Worm (Caenorhabditis elegans): Measurements from ENCODE around the gene F54D5.5.

The F54D5.5 gene

DNA sequence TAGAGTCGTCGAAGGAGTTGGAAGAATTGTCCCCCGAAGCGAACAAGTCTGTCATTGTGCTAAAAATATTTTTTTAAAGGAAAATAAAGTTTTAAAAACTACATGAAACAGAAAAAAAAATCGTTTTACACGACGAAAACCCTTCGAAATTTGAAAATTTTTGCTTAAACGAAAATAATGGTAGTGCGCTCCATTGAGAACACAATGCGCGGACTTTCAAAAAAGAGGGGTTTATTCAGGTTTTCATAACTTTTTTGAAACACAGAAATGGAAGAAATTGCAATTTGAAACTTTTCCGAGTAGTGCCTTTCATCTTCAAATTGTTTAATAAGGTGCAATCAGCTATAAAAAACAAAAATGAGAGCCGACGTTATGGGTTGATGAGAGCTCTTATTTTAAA is 32.9 kb upstream of the F54D5.5 start, which contains the start of gene npp-5 (continued):
- TF ChIP-seq xbp-1 (tag; optimal IDR thresholded peaks at IDR 0.05) (peak; percentile 2), nhr-85 (tag) (peak; percentile 52), ztf-11 (tag; optimal IDR thresholded peaks at IDR 0.05) (no peak), tbx-2 (tag; optimal IDR thresholded peaks at IDR 0.05) (peak; percentile 20), zag-1 (tag; optimal IDR thresholded peaks at IDR 0.05) (no peak), fkh-8 (tag; optimal IDR thresholded peaks at IDR 0.05) (no peak), tlp-1 (tag; optimal IDR thresholded peaks at IDR 0.05) (no peak), lin-13 (GFP tag; optimal IDR thresholded peaks at IDR 0.05) (no peak), lin-15B (tag; optimal IDR thresholded peaks at IDR 0.05) (peak; percentile 20), egl-13 (tag; optimal IDR thresholded peaks at IDR 0.05) (no peak), nhr-77 (tag; optimal IDR thresholded peaks at IDR 0.05) (no peak), snu-23 (GFP tag; optimal IDR thresholded peaks at IDR 0.05) (peak; percentile 20), nhr-84 (tag; optimal IDR thresholded peaks at IDR 0.05) (no peak)

DNA sequence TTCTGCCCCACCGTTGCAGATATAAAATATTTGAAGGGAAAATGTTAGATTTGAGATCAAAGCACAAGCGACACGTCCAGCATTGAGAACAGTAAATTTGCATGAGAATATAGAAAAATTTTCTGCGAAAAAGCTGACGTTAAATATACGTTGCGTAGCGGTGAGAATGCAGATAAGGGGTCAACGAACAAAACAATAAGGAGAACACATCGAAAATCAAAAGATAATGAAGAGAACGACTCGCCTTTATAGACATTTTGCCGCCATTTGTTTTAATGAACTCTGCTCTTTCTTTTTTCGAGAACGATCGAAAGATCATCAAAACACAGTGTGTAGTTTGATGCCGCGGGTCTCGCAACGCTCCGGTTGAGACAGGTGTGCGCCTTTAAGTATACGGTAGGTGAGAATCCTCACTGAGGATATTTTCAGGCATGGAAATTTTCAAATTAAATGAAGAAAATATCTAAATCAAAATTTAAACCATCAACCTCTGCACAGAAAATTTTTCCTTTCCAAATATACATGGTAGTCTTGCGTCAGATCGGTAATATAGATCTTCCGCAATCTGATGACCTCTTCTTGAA is 29.4 kb upstream of the F54D5.5 start:
- TF ChIP-seq efl-3 (GFP tag; optimal IDR thresholded peaks at IDR 0.05) (no peak), nhr-71 (tag; optimal IDR thresholded peaks at IDR 0.05) (peak; percentile 86), nhr-90 (tag; optimal IDR thresholded peaks at IDR 0.05; ENCODE audit: poor library complexity) (no peak), egl-13 (tag; optimal IDR thresholded peaks at IDR 0.05) (no peak), isw-1 (GFP tag; IDR thresholded peaks at IDR 0.05) (no peak), ceh-82 (tag; optimal IDR thresholded peaks at IDR 0.05) (no peak), lin-14 (GFP tag; optimal IDR thresholded peaks at IDR 0.05) (peak; percentile 1), nhr-76 (tag; optimal IDR thresholded peaks at IDR 0.05) (no peak), alr-1 (tag; optimal IDR thresholded peaks at IDR 0.05; ENCODE audit: borderline replicate concordance) (no peak), C04F5.9 (tag; optimal IDR thresholded peaks at IDR 0.05) (no peak), nhr-47 (tag; optimal IDR thresholded peaks at IDR 0.05) (no peak), pag-3 (tag; optimal IDR thresholded peaks at IDR 0.05; ENCODE audit: borderline replicate concordance, insufficient read depth) (no peak), C34B4.2 (tag; optimal IDR thresholded peaks at IDR 0.05) (no peak)

DNA sequence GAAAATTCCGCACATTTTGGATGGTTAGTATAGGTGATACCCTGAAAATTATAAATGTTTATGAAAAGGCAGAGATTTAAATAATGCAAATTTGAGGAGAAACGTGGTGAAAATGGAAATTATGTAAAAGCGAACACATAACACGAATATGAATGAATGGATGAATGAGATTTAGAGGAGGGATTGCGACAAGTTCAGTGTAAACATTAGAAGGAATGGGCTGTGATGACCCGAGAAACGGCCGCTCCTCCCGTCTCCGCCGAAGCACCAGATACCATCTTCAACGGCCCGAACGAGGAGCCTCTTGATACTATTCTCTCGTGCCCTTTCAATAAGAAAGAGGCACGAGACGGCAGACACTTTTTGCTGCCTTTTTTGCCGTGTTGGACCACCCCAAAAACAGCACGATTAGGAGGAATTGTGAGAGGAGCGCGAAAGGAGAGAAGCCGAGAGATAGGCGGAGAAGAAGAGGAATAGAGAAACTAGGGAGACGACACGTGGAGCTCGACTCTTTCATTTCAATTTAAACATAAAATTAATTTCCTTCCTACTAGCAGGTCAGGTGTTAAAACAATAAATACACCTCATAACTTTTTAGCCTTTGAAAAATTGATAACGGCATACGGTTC is 28.7 kb upstream of the F54D5.5 start, which contains the start of gene gfat-1:
Gene gfat-1 (minus strand): TSS at position 51 of the 629 bp plus-strand sequence.
- TF ChIP-seq dsc-1 (tag; optimal IDR thresholded peaks at IDR 0.05) (no peak), ama-1 (optimal IDR thresholded peaks at IDR 0.05) (no peak), ets-5 (GFP tag; IDR thresholded peaks at IDR 0.05) (no peak), C16A3.4 (tag; optimal IDR thresholded peaks at IDR 0.05) (no peak), hlh-17 (GFP tag; optimal IDR thresholded peaks at IDR 0.05; ENCODE audit: borderline replicate concordance) (no peak), nhr-77 (tag; optimal IDR thresholded peaks at IDR 0.05) (no peak), aly-2 (tag; optimal IDR thresholded peaks at IDR 0.05) (no peak), nhr-85 (tag) (no peak), nhr-12 (tag; optimal IDR thresholded peaks at IDR 0.05) (no peak), zip-4 (GFP tag; optimal IDR thresholded peaks at IDR 0.05) (no peak), snpc-4 (tag; optimal IDR thresholded peaks at IDR 0.05) (no peak), mep-1 (tag; optimal IDR thresholded peaks at IDR 0.05) (no peak), swsn-7 (tag; optimal IDR thresholded peaks at IDR 0.05) (no peak), lsy-2 (tag; optimal IDR thresholded peaks at IDR 0.05) (peak in 1 of 2 experiments; percentile 1), hpl-2 (GFP tag; optimal IDR thresholded peaks at IDR 0.05) (no peak), Y116A8C.19 (tag; optimal IDR thresholded peaks at IDR 0.05; ENCODE audit: borderline replicate concordance) (no peak), ceh-90 (tag; optimal IDR thresholded peaks at IDR 0.05) (no peak), fkh-4 (tag; optimal IDR thresholded peaks at IDR 0.05; ENCODE audit: borderline replicate concordance) (no peak), blmp-1 (tag; optimal IDR thresholded peaks at IDR 0.05) (no peak), xbp-1 (tag; optimal IDR thresholded peaks at IDR 0.05) (no peak), fkh-10 (GFP tag; optimal IDR thresholded peaks at IDR 0.05) (no peak), hlh-4 (tag; optimal IDR thresholded peaks at IDR 0.05) (no peak), unc-98 (GFP tag; IDR thresholded peaks at IDR 0.05) (no peak), ztf-11 (tag; optimal IDR thresholded peaks at IDR 0.05) (peak in 1 of 2 experiments; percentile 1), zag-1 (tag; optimal IDR thresholded peaks at IDR 0.05) (no peak), sptf-1 (tag; optimal IDR thresholded peaks at IDR 0.05) (no peak), fos-1 (tag; optimal IDR thresholded peaks at IDR 0.05) (no peak), egl-13 (tag; optimal IDR thresholded peaks at IDR 0.05) (no peak), fkh-8 (tag; optimal IDR thresholded peaks at IDR 0.05) (no peak), lin-14 (GFP tag; optimal IDR thresholded peaks at IDR 0.05) (peak; percentile 75), irx-1 (tag; optimal IDR thresholded peaks at IDR 0.05) (no peak), elt-3 (tag; optimal IDR thresholded peaks at IDR 0.05) (no peak)

Data from whole organism, L1 larva.